Worm (Caenorhabditis elegans): ENCODE results near the gene T08G5.1.

T08G5.1 gene

DNA sequence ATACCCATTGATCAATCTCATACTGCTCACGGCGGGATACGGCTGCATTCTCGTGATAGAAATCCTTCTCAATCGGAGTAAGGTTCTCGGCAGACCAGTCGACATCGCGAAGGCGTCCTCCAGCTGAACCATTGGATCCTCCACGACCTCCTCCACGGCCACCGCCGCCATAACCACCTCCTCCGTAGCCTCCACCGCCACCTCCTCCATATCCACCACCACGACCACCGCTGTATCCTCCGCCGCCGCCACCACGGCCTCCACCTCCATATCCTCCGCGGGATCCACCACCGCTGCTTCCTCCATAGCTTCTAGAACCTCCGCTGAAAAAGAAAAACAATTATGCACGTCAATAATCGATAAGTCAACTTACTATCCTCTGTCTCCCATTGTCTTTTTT lies 7.1 kb upstream of the T08G5.1 start:
- no peak for TF ChIP-seq unc-39 (tag; optimal IDR thresholded peaks at IDR 0.05)
- no peak for TF ChIP-seq gmeb-1 (tag; optimal IDR thresholded peaks at IDR 0.05)
- TF ChIP-seq fos-1 (tag; optimal IDR thresholded peaks at IDR 0.05): no peak
- no peak for TF ChIP-seq ztf-11 (tag; optimal IDR thresholded peaks at IDR 0.05)
- no peak for TF ChIP-seq nhr-23 (tag; optimal IDR thresholded peaks at IDR 0.05)
- TF ChIP-seq sma-9 (GFP tag; optimal IDR thresholded peaks at IDR 0.05): no peak
- no peak for TF ChIP-seq sma-9 (tag; optimal IDR thresholded peaks at IDR 0.05)
- TF ChIP-seq skn-1 (tag; optimal IDR thresholded peaks at IDR 0.05): no peak
- no peak for TF ChIP-seq nhr-6 (tag; optimal IDR thresholded peaks at IDR 0.05)
- TF ChIP-seq nhr-237 (tag; optimal IDR thresholded peaks at IDR 0.05): no peak
- TF ChIP-seq lin-39 (tag; optimal IDR thresholded peaks at IDR 0.05): no peak
- TF ChIP-seq ztf-1 (GFP tag; conservative IDR thresholded peaks at IDR 0.05): no peak
- no peak for TF ChIP-seq nhr-11 (tag; optimal IDR thresholded peaks at IDR 0.05)
- TF ChIP-seq F13H6.1 (tag; optimal IDR thresholded peaks at IDR 0.05): no peak
- no peak for TF ChIP-seq nhr-25 (tag; optimal IDR thresholded peaks at IDR 0.05)
- no peak for TF ChIP-seq lin-13 (GFP tag; optimal IDR thresholded peaks at IDR 0.05)
- no peak for TF ChIP-seq ceh-82 (tag; optimal IDR thresholded peaks at IDR 0.05)
- TF ChIP-seq sem-4 (tag; optimal IDR thresholded peaks at IDR 0.05): no peak
- TF ChIP-seq snpc-4 (tag; optimal IDR thresholded peaks at IDR 0.05): no peak

DNA sequence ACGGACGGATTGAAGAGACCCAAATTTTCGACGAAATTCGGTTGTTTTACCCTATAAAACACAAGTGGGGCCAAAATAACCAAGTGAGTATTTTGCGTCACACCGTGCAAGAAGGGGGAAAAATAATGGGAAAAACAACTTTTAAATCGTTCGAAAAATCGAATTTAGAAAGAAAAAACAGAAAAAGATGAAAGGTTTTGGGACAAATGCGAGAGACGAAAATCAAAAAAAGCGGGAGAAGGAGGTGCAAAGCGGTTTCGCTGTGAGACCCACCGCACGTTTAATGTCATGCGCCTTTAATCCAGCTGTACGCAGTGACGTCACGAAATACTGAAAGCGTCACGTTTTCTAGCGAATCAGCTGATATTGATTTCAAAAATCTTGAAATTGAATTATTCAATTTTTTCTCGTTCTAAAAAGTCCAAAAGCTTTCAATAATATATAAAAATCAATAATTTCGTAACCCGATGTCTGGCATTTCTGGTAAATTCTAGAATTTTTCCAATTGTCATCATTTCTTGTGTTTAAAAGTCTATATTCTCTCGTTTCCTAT lies 6.5 kb upstream of the T08G5.1 start, which contains the start of the genes ddx-17 and aip-1:
TSS of gene ddx-17 (minus strand) at position 51 of the 553 bp plus-strand sequence.
TSS of gene aip-1 (plus strand) at position 332 of the 553 bp plus-strand sequence.
- peak; percentile 2 for TF ChIP-seq sem-4 (tag; optimal IDR thresholded peaks at IDR 0.05)
- no peak for TF ChIP-seq nhr-23 (tag; optimal IDR thresholded peaks at IDR 0.05)
- peak; percentile 35 to 87 for TF ChIP-seq lsy-2 (tag; optimal IDR thresholded peaks at IDR 0.05)
- peak; percentile 86 for TF ChIP-seq nhr-129 (tag; optimal IDR thresholded peaks at IDR 0.05)
- TF ChIP-seq ceh-82 (tag; optimal IDR thresholded peaks at IDR 0.05): no peak
- no peak for TF ChIP-seq elt-1 (tag; optimal IDR thresholded peaks at IDR 0.05)
- TF ChIP-seq ztf-4 (tag; optimal IDR thresholded peaks at IDR 0.05): peak; percentile 23
- no peak for TF ChIP-seq mdl-1 (tag; optimal IDR thresholded peaks at IDR 0.05)
- peak; percentile 36 for TF ChIP-seq blmp-1 (tag; optimal IDR thresholded peaks at IDR 0.05; ENCODE audit: insufficient read depth)
- no peak for TF ChIP-seq alr-1 (tag; optimal IDR thresholded peaks at IDR 0.05)
- no peak for TF ChIP-seq nhr-6 (tag; optimal IDR thresholded peaks at IDR 0.05)
- TF ChIP-seq lin-11 (tag; optimal IDR thresholded peaks at IDR 0.05): peak; percentile 58
- TF ChIP-seq zag-1 (tag; optimal IDR thresholded peaks at IDR 0.05): no peak
- TF ChIP-seq elt-3 (tag; optimal IDR thresholded peaks at IDR 0.05): no peak
- peak; percentile 34 for TF ChIP-seq sma-3 (GFP tag; optimal IDR thresholded peaks at IDR 0.05)
- peak; percentile 88 for TF ChIP-seq unc-55 (GFP tag; optimal IDR thresholded peaks at IDR 0.05)
- TF ChIP-seq gmeb-1 (tag; optimal IDR thresholded peaks at IDR 0.05): peak; percentile 65
- TF ChIP-seq nhr-21 (tag; optimal IDR thresholded peaks at IDR 0.05): peak; percentile 51
- TF ChIP-seq egl-27 (tag; optimal IDR thresholded peaks at IDR 0.05): no peak
- TF ChIP-seq mab-5 (tag; optimal IDR thresholded peaks at IDR 0.05): peak; percentile 25
- TF ChIP-seq nhr-12 (tag; optimal IDR thresholded peaks at IDR 0.05): no peak
- no peak for TF ChIP-seq R02D3.7 (tag; optimal IDR thresholded peaks at IDR 0.05)
- TF ChIP-seq sma-9 (GFP tag; optimal IDR thresholded peaks at IDR 0.05): peak; percentile 67
- TF ChIP-seq sma-9 (tag; optimal IDR thresholded peaks at IDR 0.05): no peak
- peak; percentile 87 for TF ChIP-seq skn-1 (tag; optimal IDR thresholded peaks at IDR 0.05)
- no peak for TF ChIP-seq nhr-11 (tag; optimal IDR thresholded peaks at IDR 0.05)
- TF ChIP-seq F13H6.1 (tag; optimal IDR thresholded peaks at IDR 0.05): peak; percentile 55
- TF ChIP-seq lin-39 (tag; optimal IDR thresholded peaks at IDR 0.05): no peak
- TF ChIP-seq ama-1 (optimal IDR thresholded peaks at IDR 0.05): peak; percentile 83
- peak; percentile 59 for TF ChIP-seq snpc-4 (tag; optimal IDR thresholded peaks at IDR 0.05)
- no peak for TF ChIP-seq peb-1 (tag; optimal IDR thresholded peaks at IDR 0.05)
- TF ChIP-seq nhr-237 (tag; optimal IDR thresholded peaks at IDR 0.05): no peak
- TF ChIP-seq ztf-11 (tag; optimal IDR thresholded peaks at IDR 0.05): no peak
- peak; percentile 33 for TF ChIP-seq lin-13 (GFP tag; optimal IDR thresholded peaks at IDR 0.05)
- TF ChIP-seq unc-62 (GFP tag; optimal IDR thresholded peaks at IDR 0.05): no peak
- TF ChIP-seq Y55F3AM.14 (GFP tag; optimal IDR thresholded peaks at IDR 0.05): no peak
- TF ChIP-seq C34F6.9 (tag; optimal IDR thresholded peaks at IDR 0.05): peak; percentile 92
- no peak for TF ChIP-seq mbf-1 (tag; optimal IDR thresholded peaks at IDR 0.05)
- peak; percentile 88 for TF ChIP-seq crh-2 (tag; optimal IDR thresholded peaks at IDR 0.05)
- peak; percentile 23 for TF ChIP-seq nhr-10 (tag; optimal IDR thresholded peaks at IDR 0.05)
- no peak for TF ChIP-seq ztf-1 (GFP tag; conservative IDR thresholded peaks at IDR 0.05)
- TF ChIP-seq ZK546.5 (tag; optimal IDR thresholded peaks at IDR 0.05): no peak
- no peak for TF ChIP-seq ceh-16 (tag; optimal IDR thresholded peaks at IDR 0.05)
- no peak for TF ChIP-seq unc-39 (tag; optimal IDR thresholded peaks at IDR 0.05)
- TF ChIP-seq fos-1 (tag; optimal IDR thresholded peaks at IDR 0.05): peak; percentile 60
- peak; percentile 74 for TF ChIP-seq nhr-25 (tag; optimal IDR thresholded peaks at IDR 0.05)
